Worm (Caenorhabditis elegans): ENCODE results near the gene snf-3.
"Not testable (repeated sequence)": the region's sequence is repeated elsewhere in the genome, so short reads cannot be mapped to it uniquely, and the experiment has no call there.

DNA sequence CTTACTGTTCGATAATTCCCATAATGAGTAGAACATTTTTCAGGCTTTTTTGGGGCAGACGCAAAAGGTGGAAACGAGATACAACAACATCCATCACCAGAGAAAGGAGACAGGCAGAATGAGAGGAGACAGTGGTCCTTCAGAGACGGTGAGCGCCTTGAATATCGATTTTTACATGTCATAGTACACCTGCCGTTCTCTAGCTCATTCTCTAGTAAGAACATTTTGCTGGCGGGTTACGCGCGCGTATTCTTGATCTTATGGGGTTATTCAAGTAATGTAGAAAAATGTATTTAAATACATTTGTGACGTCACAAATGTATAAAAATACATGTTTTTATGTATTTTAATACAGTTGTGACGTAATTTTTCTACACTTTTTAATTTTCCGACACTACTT lies 47.9 kb upstream of the snf-3 start, which contains the start of gene fbxb-45:
- TF ChIP-seq unc-39 (tag; optimal IDR thresholded peaks at IDR 0.05); ceh-16 (tag; optimal IDR thresholded peaks at IDR 0.05); tbx-2 (tag; optimal IDR thresholded peaks at IDR 0.05); unc-62 (GFP tag; optimal IDR thresholded peaks at IDR 0.05); ama-1 (optimal IDR thresholded peaks at IDR 0.05); fos-1 (tag; optimal IDR thresholded peaks at IDR 0.05); snpc-4 (tag; optimal IDR thresholded peaks at IDR 0.05): not testable (repeated sequence)
